Worm (Caenorhabditis elegans): ENCODE data around the gene scl-23.

DNA sequence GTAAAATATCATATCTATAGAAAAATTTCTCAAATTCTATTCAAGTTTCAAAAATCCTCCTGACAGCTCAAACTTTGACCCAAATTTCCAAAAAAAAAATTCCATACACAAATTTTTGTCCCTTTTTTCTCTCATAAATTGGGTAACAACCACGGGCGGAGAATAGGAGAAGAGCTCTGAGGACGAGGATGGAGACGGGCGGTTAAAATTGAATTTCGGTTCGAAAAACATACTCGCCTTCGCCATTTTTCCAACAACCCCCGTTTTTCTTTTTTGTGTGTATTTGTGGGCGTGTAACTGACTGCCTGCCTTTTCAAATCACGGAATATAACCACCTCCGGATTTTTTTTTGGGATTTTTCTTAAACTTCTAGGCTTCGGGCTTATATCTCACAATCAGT lies 7.8 kb upstream of the scl-23 start:
- TF ChIP-seq hlh-6 (tag; optimal IDR thresholded peaks at IDR 0.05) (no peak), sox-4 (tag; optimal IDR thresholded peaks at IDR 0.05) (no peak), ceh-19 (GFP tag; optimal IDR thresholded peaks at IDR 0.05) (no peak), dve-1 (tag; optimal IDR thresholded peaks at IDR 0.05) (no peak), unc-86 (tag; optimal IDR thresholded peaks at IDR 0.05) (no peak), lin-11 (tag; optimal IDR thresholded peaks at IDR 0.05) (no peak), ceh-9 (tag; optimal IDR thresholded peaks at IDR 0.05) (no peak), pha-2 (tag; optimal IDR thresholded peaks at IDR 0.05) (no peak), T23F11.4 (GFP tag; optimal IDR thresholded peaks at IDR 0.05) (no peak)

Data from whole organism, late embryonic.